Fruit fly (Drosophila melanogaster): ENCODE data around the gene Meltrin.
A peak's percentile ranks its signal among the peaks of the same experiment; 100 is the strongest.

Gene Meltrin

DNA sequence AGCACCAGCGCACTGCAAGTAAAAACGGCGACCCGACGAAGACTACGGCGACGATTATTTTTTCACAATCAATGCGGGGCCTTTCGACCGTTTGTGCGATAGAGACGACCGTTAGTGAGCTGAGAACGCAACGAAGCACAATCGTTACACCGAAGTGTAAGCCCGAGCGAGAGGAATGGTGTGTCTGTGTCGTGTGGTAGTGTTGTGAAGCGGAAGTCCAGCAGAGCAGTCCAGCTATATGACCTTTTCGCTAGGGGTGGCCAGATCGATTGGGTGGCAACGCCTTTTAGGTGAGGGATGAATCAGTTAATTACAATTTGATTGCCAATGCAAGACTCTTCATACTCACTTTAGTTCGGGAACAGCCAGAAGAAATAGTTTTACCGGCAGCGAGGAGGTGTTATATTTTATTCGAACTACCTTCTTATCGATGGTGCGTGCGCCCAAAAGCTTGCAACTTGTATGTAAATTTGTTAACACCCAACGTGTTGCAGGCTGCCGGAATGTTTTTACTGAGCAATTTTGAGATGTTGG lies 43.6 kb upstream of the Meltrin start (continued):
- TF ChIP-seq Sry-β (GFP tag; optimal IDR thresholded peaks at IDR 0.05) (no peak), gfzf (GFP tag; optimal IDR thresholded peaks at IDR 0.05) (no peak), dysf (GFP tag; IDR thresholded peaks at IDR 0.05) (peak; percentile 71; the same call in 2 of the 3 replicates), Dip2 (GFP tag; IDR thresholded peaks at IDR 0.05) (no peak), fru (optimal IDR thresholded peaks at IDR 0.05) (no peak), Asciz (GFP tag; optimal IDR thresholded peaks at IDR 0.05) (no peak), CG10979 (tag; optimal IDR thresholded peaks at IDR 0.05) (peak; percentile 10), CG8290 (GFP tag; optimal IDR thresholded peaks at IDR 0.05) (peak; percentile 75), CG8290 (tag; optimal IDR thresholded peaks at IDR 0.05) (peak; percentile 65 to 97), dimm (GFP tag; IDR thresholded peaks at IDR 0.05) (no peak), h (optimal IDR thresholded peaks at IDR 0.05) (no peak), dati (GFP tag; IDR thresholded peaks at IDR 0.05) (no peak), prd (optimal IDR thresholded peaks at IDR 0.05) (no peak), prd (GFP tag; IDR thresholded peaks at IDR 0.05) (peak; percentile 71; the same call in 2 of the 3 replicates), Lhr (GFP tag; optimal IDR thresholded peaks at IDR 0.05) (peak; percentile 60), eve (GFP tag; optimal IDR thresholded peaks at IDR 0.05) (no peak), CG14860 (GFP tag; IDR thresholded peaks at IDR 0.05; ENCODE audit: partially characterized antibody) (no peak), CG6654 (GFP tag; optimal IDR thresholded peaks at IDR 0.05) (peak; percentile 21), CG1024 (GFP tag; IDR thresholded peaks at IDR 0.05) (0 out of 2 replicates have a peak, but pooled peaks have one; percentile 31), twi (tag; optimal IDR thresholded peaks at IDR 0.05) (peak; percentile 19), CG8924 (tag; optimal IDR thresholded peaks at IDR 0.05) (peak; percentile 46), pnt (GFP tag; optimal IDR thresholded peaks at IDR 0.05) (peak; percentile 60), hbn (GFP tag; IDR thresholded peaks at IDR 0.05; ENCODE audit: partially characterized antibody) (no peak; the same call in 1 of the 2 replicates), HLH54F (GFP tag; optimal IDR thresholded peaks at IDR 0.05) (peak; percentile 79), CG1792 (GFP tag; optimal IDR thresholded peaks at IDR 0.05) (peak; percentile 20), CG3065 (GFP tag; optimal IDR thresholded peaks at IDR 0.05) (no peak), CG17568 (GFP tag; optimal IDR thresholded peaks at IDR 0.05) (no peak), CG11504 (tag; optimal IDR thresholded peaks at IDR 0.05) (peak; percentile 25), HHEX (GFP tag; optimal IDR thresholded peaks at IDR 0.05) (peak; percentile 47), HLH4C (GFP tag; IDR thresholded peaks at IDR 0.05; ENCODE audit: partially characterized antibody) (peak; percentile 19), chinmo (GFP tag; IDR thresholded peaks at IDR 0.05; ENCODE audit: partially characterized antibody) (peak; percentile 65; the same call in 2 of the 4 replicates), ftz-f1 (GFP tag; optimal IDR thresholded peaks at IDR 0.05) (peak; percentile 83), chm (GFP tag; IDR thresholded peaks at IDR 0.05) (peak; percentile 77), CG4854 (GFP tag; optimal IDR thresholded peaks at IDR 0.05) (no peak), salm (tag; optimal IDR thresholded peaks at IDR 0.05) (no peak), hth (optimal IDR thresholded peaks at IDR 0.05) (no peak), CG10209 (GFP tag; optimal IDR thresholded peaks at IDR 0.05) (peak; percentile 70), dmrt11E (tag; optimal IDR thresholded peaks at IDR 0.05) (peak; percentile 12), Neu2 (GFP tag; optimal IDR thresholded peaks at IDR 0.05; ENCODE audit: borderline replicate concordance) (no peak), CG4404 (GFP tag; IDR thresholded peaks at IDR 0.05) (peak; percentile 39; the same call in 1 of the 2 replicates), seq (GFP tag; IDR thresholded peaks at IDR 0.05) (peak; percentile 61; the same call in 1 of the 2 replicates), Xrp1 (GFP tag; IDR thresholded peaks at IDR 0.05) (peak; percentile 52; the same call in 1 of the 2 replicates), grau (tag; optimal IDR thresholded peaks at IDR 0.05) (peak; percentile 54), Stat92E (GFP tag; optimal IDR thresholded peaks at IDR 0.05) (no peak), CG31441 (GFP tag; IDR thresholded peaks at IDR 0.05) (no peak), Dref (GFP tag; IDR thresholded peaks at IDR 0.05) (peak; percentile 56), Ssrp (tag; optimal IDR thresholded peaks at IDR 0.05) (no peak), CG8944 (GFP tag; optimal IDR thresholded peaks at IDR 0.05) (peak; percentile 68), lola (GFP tag; optimal IDR thresholded peaks at IDR 0.05) (peak in 1 of 3 experiments; percentile 14), gro (GFP tag; optimal IDR thresholded peaks at IDR 0.05) (peak; percentile 77), ash1 (GFP tag; optimal IDR thresholded peaks at IDR 0.05) (peak; percentile 80)

Data from whole organism, embryonic.